Fruit fly (Drosophila melanogaster): ENCODE results near the gene Nedd4.

DNA sequence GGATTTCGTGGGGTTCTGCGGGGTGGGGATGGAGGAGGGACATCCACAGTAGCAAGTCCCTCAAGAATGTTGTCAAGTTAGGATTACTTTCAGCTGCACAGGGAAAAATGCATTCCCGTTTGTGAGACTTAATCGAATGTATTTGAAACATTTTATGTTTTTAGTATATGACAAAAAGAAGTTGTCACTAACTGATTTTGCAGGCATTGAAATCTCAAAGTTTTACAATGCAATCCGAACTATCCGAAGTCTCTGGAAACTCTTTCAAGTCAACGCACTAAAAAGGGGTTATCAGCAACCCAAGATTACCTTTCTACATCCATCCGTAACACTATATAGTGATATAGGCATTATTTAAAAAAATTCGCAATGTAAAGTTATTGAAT is 47.0 kb downstream of the Nedd4 start:
- TF ChIP-seq CG17806 (tag; optimal IDR thresholded peaks at IDR 0.05) = peak; percentile 74
- TF ChIP-seq CG32121 (GFP tag; IDR thresholded peaks at IDR 0.05) = no peak
- TF ChIP-seq CG15710 (tag; optimal IDR thresholded peaks at IDR 0.05) = peak; percentile 63
- no peak for TF ChIP-seq fd96Ca (GFP tag; IDR thresholded peaks at IDR 0.05)
- 0 out of 3 replicates have a peak, but pooled peaks have one; percentile 25 for TF ChIP-seq CG4496 (GFP tag; IDR thresholded peaks at IDR 0.05)
- no peak for TF ChIP-seq EcR (GFP tag; optimal IDR thresholded peaks at IDR 0.05)
- TF ChIP-seq CG9948 (tag; optimal IDR thresholded peaks at IDR 0.05) = peak; percentile 82
- TF ChIP-seq Pif1A (GFP tag; optimal IDR thresholded peaks at IDR 0.05) = peak; percentile 23
- peak; percentile 50 for TF ChIP-seq CG14655 (GFP tag; optimal IDR thresholded peaks at IDR 0.05)
- TF ChIP-seq rn (GFP tag; IDR thresholded peaks at IDR 0.05) = no peak
- peak; percentile 13 for TF ChIP-seq CG8301 (tag; optimal IDR thresholded peaks at IDR 0.05)
- TF ChIP-seq CG34367 (tag; optimal IDR thresholded peaks at IDR 0.05) = peak; percentile 74
- TF ChIP-seq Pif1B (GFP tag; optimal IDR thresholded peaks at IDR 0.05) = no peak
